Fruit fly (Drosophila melanogaster) S2 (cell line): ENCODE results near the gene mld.

Experiments used
- CG8478 ChIP-seq: fragments of >200 bp; optimal IDR thresholded peaks from 2 replicates; lab custom pipeline; 2018
- CTCF ChIP-seq, 2 experiments: fragments of >200 bp; optimal IDR thresholded peaks; 2 replicates each; lab custom pipeline; 2018

DNA sequence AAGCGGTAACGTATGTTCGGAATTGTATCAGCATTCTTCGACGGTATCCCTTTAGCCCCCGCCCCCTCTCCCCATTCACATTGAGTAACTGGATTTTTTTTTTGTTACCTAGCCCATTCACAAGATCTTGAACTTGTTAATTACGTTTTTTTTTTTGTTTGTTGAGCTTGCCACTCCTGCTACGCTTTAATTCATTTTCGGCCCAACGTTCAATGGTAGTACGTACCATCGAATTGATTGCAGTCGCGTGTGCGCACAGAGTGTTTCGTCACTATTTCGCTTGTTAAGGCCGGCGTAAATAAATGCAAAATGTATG is 29.2 kb downstream of the mld start:
- no peak for TF ChIP-seq CTCF (optimal IDR thresholded peaks at IDR 0.05; lab: Kevin White, UChicago)
- no peak for TF ChIP-seq CG8478 (lab: Kevin White, UChicago)
